Fruit fly (Drosophila melanogaster) whole organism, wandering third instar larva: ENCODE measurements around the gene CG34453.

Source experiments
- Abd-B ChIP-seq: fragments of >200 bp; optimal IDR thresholded peaks from 2 replicates; lab custom pipeline; 2017; ENCODE audit warnings: missing biosample characterization, missing genetic modification characterization
- Hnf4 ChIP-seq: fragments of 200-800 bp; sonication (Bioruptor generic); optimal IDR thresholded peaks from 2 replicates; lab custom pipeline; 2016; ENCODE audit warnings: missing biosample characterization, mild to moderate bottlenecking, missing genetic modification characterization
- Mio ChIP-seq: sonication (Bioruptor generic); optimal IDR thresholded peaks from 2 replicates; lab custom pipeline; 2016; ENCODE audit warnings: missing biosample characterization, missing genetic modification characterization
- Rel ChIP-seq, 2 experiments: fragments of 200-800 bp; sonication (Bioruptor generic) in 1 of 2; optimal IDR thresholded peaks; 2 replicates in 1 of 2; 3 replicates in 1 of 2; lab custom pipeline; 2016 to 2019; ENCODE audit warnings: mild to moderate bottlenecking in 2 of 2, missing biosample characterization in 2 of 2, missing genetic modification characterization in 2 of 2, moderate library complexity in 1 of 2
- Sp1 ChIP-seq: fragments of 200-800 bp; sonication (Bioruptor generic); optimal IDR thresholded peaks from 3 replicates; lab custom pipeline; 2019; ENCODE audit warnings: missing biosample characterization, mild to moderate bottlenecking, missing genetic modification characterization, moderate library complexity
- br ChIP-seq: fragments of 200-800 bp; sonication (Bioruptor generic); optimal IDR thresholded peaks from 2 replicates; lab custom pipeline; 2016; ENCODE audit warnings: missing biosample characterization, missing genetic modification characterization
- dl ChIP-seq, 2 experiments: fragments of 175-275, 200-275 bp in 1 of 2; fragments of 200-275 bp in 1 of 2; sonication (Bioruptor generic); optimal IDR thresholded peaks; lab custom pipeline; 2018; ENCODE audit warnings: mild to moderate bottlenecking in 2 of 2, missing biosample characterization in 2 of 2, missing genetic modification characterization in 2 of 2, moderate library complexity in 2 of 2; ENCODE audit not compliant: partially characterized antibody in 2 of 2, insufficient read depth in 1 of 2
- ey ChIP-seq: fragments of 200-800 bp; sonication (Bioruptor generic); optimal IDR thresholded peaks from 2 replicates; lab custom pipeline; 2016; ENCODE audit warnings: missing biosample characterization, missing genetic modification characterization
- foxo ChIP-seq, 2 experiments: fragments of 200-800 bp; sonication (Bioruptor generic); optimal IDR thresholded peaks; 2 replicates in 1 of 2; 3 replicates in 1 of 2; lab custom pipeline; 2016 to 2017; ENCODE audit warnings: missing biosample characterization in 2 of 2, missing genetic modification characterization in 2 of 2
- h ChIP-seq: fragments of 200-800 bp; sonication (Bioruptor generic); optimal IDR thresholded peaks from 3 replicates; lab custom pipeline; 2016; ENCODE audit warnings: missing biosample characterization, mild to moderate bottlenecking, missing genetic modification characterization
- sv ChIP-seq: fragments of 200-800 bp; sonication (Bioruptor generic); optimal IDR thresholded peaks from 3 replicates; lab custom pipeline; 2016; ENCODE audit warnings: missing biosample characterization, missing genetic modification characterization

- TF ChIP-seq br (GFP tag; lab: Kevin White, UChicago) = no peak
- no peak for TF ChIP-seq Mio (GFP tag; lab: Kevin White, UChicago)
- no peak for TF ChIP-seq ey (GFP tag; lab: Kevin White, UChicago)
- no peak for TF ChIP-seq h (GFP tag; lab: Kevin White, UChicago)
- no peak for TF ChIP-seq Abd-B (GFP tag; lab: Kevin White, UChicago)
- TF ChIP-seq Rel (GFP tag; optimal IDR thresholded peaks at IDR 0.05; lab: Kevin White, UChicago) = no peak
- TF ChIP-seq Rel (tag; optimal IDR thresholded peaks at IDR 0.05; lab: Kevin White, UChicago) = no peak
- no peak for TF ChIP-seq Sp1 (GFP tag; lab: Kevin White, UChicago)
- no peak for TF ChIP-seq dl (GFP tag; optimal IDR thresholded peaks at IDR 0.05; lab: Kevin White, UChicago; ENCODE audit: insufficient read depth in 1 of 2, partially characterized antibody in 2 of 2)
- TF ChIP-seq Hnf4 (GFP tag; lab: Kevin White, UChicago) = no peak
- no peak for TF ChIP-seq sv (GFP tag; lab: Kevin White, UChicago)
- TF ChIP-seq foxo (GFP tag; optimal IDR thresholded peaks at IDR 0.05; lab: Kevin White, UChicago) = no peak
These were observed 14.5 kb upstream of the CG34453 start, which contains the start of gene mthl14 for dm6 chr3L:247482-248225.
